Worm (Caenorhabditis elegans): ENCODE results near the gene ift-139.

Gene ift-139

DNA sequence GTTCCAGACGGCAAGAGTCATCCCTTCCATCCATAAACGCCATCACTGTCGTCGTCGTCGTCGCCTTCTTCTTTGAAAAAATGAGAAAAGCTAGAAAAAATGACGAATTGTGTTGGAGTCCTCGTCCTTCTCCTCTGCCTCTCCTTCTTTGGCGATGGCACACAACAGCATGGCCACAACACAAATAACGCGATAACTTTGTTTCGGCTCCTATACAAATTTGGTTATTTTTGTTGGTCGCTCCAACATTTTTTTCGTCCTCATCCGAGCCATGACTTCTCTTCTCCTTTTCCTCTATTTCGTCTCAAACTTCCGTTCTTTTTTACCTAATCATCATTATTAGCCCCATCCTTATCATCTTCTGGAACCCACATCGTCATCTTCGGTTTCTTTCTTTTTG, 47.2 kb downstream of the ift-139 start:
- TF ChIP-seq ztf-11 (tag; optimal IDR thresholded peaks at IDR 0.05): no peak
- TF ChIP-seq ceh-16 (tag; optimal IDR thresholded peaks at IDR 0.05): no peak
- peak; percentile 22 for TF ChIP-seq fkh-10 (GFP tag; optimal IDR thresholded peaks at IDR 0.05)
- no peak for TF ChIP-seq mml-1 (tag; optimal IDR thresholded peaks at IDR 0.05)
- TF ChIP-seq R02D3.7 (tag; optimal IDR thresholded peaks at IDR 0.05): no peak

DNA sequence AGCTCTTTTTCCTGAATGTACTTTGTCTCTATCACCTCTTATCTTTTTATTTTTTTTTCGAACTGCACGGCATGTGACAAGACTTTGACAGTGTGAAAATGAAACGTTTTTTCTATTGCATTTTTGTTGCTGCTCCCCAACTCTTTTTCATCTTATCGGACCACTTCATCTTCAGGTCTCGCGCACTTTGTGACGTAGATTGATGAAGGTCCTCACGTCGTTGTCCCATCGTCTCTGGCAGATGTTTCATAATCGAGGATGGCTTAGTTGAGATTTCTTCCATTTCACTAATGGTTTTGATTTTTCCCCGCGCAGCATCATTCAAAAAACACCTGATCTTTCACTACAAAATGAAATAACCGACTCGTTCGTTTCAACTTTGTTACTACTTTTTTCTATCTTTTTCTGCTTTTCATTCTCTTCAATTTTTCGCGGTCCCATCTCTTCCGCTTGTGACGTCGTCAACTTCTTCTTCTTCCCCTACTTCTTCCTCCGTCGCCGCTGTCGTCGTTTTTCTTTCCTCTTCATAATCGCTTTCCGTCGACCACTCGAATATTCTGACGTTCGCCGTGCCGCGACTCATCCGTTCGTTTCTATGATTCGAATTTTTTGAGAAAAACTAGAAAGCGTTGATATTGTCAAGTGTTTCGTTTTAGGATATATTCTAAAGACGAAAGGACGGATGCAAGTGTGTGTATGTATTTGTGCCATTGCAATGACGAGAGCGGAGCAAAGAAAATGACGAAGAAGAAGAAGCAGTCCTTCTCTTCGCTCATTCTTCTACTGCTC, 47.9 kb downstream of the ift-139 start, which contains the start of gene T04C9.2:
T04C9.2 (plus strand) TSS at position 739 of the 789 bp plus-strand sequence.
- peak; percentile 23 for TF ChIP-seq elt-2 (tag; optimal IDR thresholded peaks at IDR 0.05)
- TF ChIP-seq pqm-1 (tag; optimal IDR thresholded peaks at IDR 0.05): peak; percentile 29
- TF ChIP-seq nfya-1 (tag; optimal IDR thresholded peaks at IDR 0.05; ENCODE audit: insufficient read depth): peak; percentile 23
- TF ChIP-seq unc-62 (GFP tag; optimal IDR thresholded peaks at IDR 0.05): peak; percentile 65
- TF ChIP-seq lin-39 (tag; optimal IDR thresholded peaks at IDR 0.05): peak; percentile 85
- peak; percentile 80 for TF ChIP-seq elt-1 (tag; optimal IDR thresholded peaks at IDR 0.05)
- peak; percentile 31 for TF ChIP-seq fkh-10 (GFP tag; optimal IDR thresholded peaks at IDR 0.05)
- TF ChIP-seq nhr-77 (tag; optimal IDR thresholded peaks at IDR 0.05): no peak
- no peak for TF ChIP-seq R02D3.7 (tag; optimal IDR thresholded peaks at IDR 0.05)

DNA sequence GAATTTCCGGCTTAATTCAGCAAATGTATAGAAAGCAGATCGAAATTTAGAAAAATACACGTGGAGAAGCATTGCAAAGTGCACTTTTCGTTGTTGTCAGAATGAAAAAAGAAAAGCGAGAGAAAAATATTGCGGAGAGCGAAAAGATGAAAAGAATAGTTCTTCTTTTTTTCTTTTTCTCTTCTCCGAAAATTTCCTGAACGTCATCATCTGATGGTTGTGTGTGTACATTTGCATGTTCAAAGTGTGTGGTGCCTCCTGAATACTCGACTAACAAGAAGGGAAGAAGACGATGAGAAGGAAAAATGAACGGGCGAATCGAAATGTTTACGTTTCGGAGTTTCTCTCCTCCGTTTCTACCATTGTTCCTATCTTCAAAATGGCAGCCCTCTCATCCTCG, 49.2 kb downstream of the ift-139 start:
- TF ChIP-seq ztf-4 (tag; optimal IDR thresholded peaks at IDR 0.05) (no peak), nfya-1 (tag; optimal IDR thresholded peaks at IDR 0.05; ENCODE audit: insufficient read depth) (peak; percentile 21), pha-4 (tag; optimal IDR thresholded peaks at IDR 0.05) (peak; percentile 38)

DNA sequence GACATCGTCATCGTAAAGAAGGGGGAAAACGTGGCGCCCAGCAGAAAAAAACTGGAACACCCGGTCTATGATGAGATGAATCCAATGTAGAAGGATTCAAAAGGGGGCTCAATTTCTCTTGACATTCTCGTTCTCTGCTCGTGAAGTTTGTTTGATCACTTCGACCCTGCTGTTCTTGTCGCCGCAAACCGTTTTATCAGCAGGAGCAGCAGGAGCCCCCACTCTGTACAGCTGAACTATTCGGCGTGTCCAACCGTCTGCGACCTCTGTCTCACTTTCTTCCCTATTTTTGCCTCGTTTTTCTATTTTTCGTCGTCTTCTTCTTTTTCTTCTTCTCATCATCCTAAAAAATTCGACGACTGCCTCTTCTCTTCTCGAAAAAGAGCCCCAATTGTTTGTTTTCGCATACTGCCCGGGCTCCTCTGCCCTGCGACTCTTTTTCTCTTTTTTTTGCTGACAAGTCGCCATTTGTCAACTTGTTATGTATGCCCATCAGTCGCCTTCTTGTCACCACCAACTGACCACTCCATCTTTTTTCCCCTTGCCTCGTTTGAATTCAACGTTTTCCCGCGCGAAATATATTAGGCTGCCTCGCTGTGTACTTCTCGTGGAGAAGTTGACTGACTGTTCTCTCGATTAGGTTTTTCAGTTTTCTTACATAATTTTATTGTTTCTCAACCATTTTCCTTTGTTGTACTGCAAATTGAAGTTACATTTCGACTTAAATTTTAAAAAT, 50.1 kb downstream of the ift-139 start:
- TF ChIP-seq egl-27 (tag; optimal IDR thresholded peaks at IDR 0.05): no peak
- TF ChIP-seq mml-1 (tag; optimal IDR thresholded peaks at IDR 0.05): no peak
- no peak for TF ChIP-seq fkh-10 (GFP tag; optimal IDR thresholded peaks at IDR 0.05)
- no peak for TF ChIP-seq sea-2 (GFP tag; optimal IDR thresholded peaks at IDR 0.05)
- TF ChIP-seq mdl-1 (tag; optimal IDR thresholded peaks at IDR 0.05): no peak
- peak; percentile 23 for TF ChIP-seq pqm-1 (tag; optimal IDR thresholded peaks at IDR 0.05)
- no peak for TF ChIP-seq fkh-2 (tag; optimal IDR thresholded peaks at IDR 0.05)
- TF ChIP-seq ceh-16 (tag; optimal IDR thresholded peaks at IDR 0.05): no peak
- no peak for TF ChIP-seq ZK546.5 (tag; optimal IDR thresholded peaks at IDR 0.05)
- no peak for TF ChIP-seq egl-5 (tag; optimal IDR thresholded peaks at IDR 0.05)
- TF ChIP-seq nhr-77 (tag; optimal IDR thresholded peaks at IDR 0.05): no peak
- no peak for TF ChIP-seq lin-15B (tag; optimal IDR thresholded peaks at IDR 0.05)
- TF ChIP-seq nhr-23 (tag; optimal IDR thresholded peaks at IDR 0.05): peak; percentile 2
- no peak for TF ChIP-seq snpc-4 (tag; optimal IDR thresholded peaks at IDR 0.05)
- peak; percentile 31 for TF ChIP-seq elt-2 (tag; optimal IDR thresholded peaks at IDR 0.05)
- TF ChIP-seq unc-62 (GFP tag; optimal IDR thresholded peaks at IDR 0.05): peak; percentile 64
- no peak for TF ChIP-seq eor-1 (tag; optimal IDR thresholded peaks at IDR 0.05)
- TF ChIP-seq nhr-43 (tag; optimal IDR thresholded peaks at IDR 0.05; ENCODE audit: poor library complexity, severe bottlenecking): no peak
- TF ChIP-seq nhr-25 (tag; optimal IDR thresholded peaks at IDR 0.05): peak; percentile 17
- TF ChIP-seq ztf-4 (tag; optimal IDR thresholded peaks at IDR 0.05): no peak
- TF ChIP-seq nfya-1 (tag; optimal IDR thresholded peaks at IDR 0.05; ENCODE audit: insufficient read depth): peak; percentile 36
- TF ChIP-seq daf-12 (tag; optimal IDR thresholded peaks at IDR 0.05): no peak
- peak; percentile 99 for TF ChIP-seq lin-39 (tag; optimal IDR thresholded peaks at IDR 0.05)
- peak; percentile 15 for TF ChIP-seq pha-4 (tag; optimal IDR thresholded peaks at IDR 0.05)
- no peak for TF ChIP-seq R02D3.7 (tag; optimal IDR thresholded peaks at IDR 0.05)
- no peak for TF ChIP-seq ama-1 (optimal IDR thresholded peaks at IDR 0.05)
- TF ChIP-seq nhr-12 (tag; optimal IDR thresholded peaks at IDR 0.05): no peak

DNA sequence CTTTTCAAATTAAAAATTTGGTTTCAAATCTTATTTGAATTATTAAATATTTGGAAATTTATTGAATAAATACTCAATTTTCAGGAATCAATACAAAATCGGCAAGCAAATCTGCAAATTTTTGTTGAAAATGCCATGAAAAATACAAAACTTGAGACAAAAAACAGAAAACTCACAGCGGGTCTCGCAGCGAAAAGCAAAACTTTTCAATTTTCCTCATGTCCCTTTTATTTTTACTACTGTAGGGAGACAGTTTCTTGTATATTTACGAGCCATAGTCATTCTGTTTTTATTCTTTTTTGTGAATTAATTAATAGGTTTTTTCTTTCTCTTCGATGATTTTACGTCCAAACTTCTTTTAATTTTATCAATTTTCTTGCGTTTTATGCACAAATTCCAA, 50.8 kb downstream of the ift-139 start:
- TF ChIP-seq nfya-1 (tag; optimal IDR thresholded peaks at IDR 0.05; ENCODE audit: insufficient read depth) (no peak), nhr-11 (tag; optimal IDR thresholded peaks at IDR 0.05) (no peak), nhr-25 (tag; optimal IDR thresholded peaks at IDR 0.05) (no peak), mdl-1 (tag; optimal IDR thresholded peaks at IDR 0.05) (no peak), nhr-76 (tag; optimal IDR thresholded peaks at IDR 0.05) (no peak), ztf-4 (tag; optimal IDR thresholded peaks at IDR 0.05) (no peak), skn-1 (tag; optimal IDR thresholded peaks at IDR 0.05) (no peak)
